Worm (Caenorhabditis elegans) whole organism, L2 larva: ENCODE results near the gene F58B6.1.

Source experiments
- C34F6.9 ChIP-seq: fragments of 150-350 bp; optimal IDR thresholded peaks from 2 replicates; lab custom pipeline; 2014; ENCODE audit warnings: missing biosample characterization, missing genetic modification characterization
- F13H6.1 ChIP-seq: sonication (generic microtip); optimal IDR thresholded peaks from 2 replicates; lab custom pipeline; 2016; ENCODE audit warnings: missing genetic modification characterization, missing compliant biosample characterization
- Y55F3AM.14 ChIP-seq: fragments of 200-800 bp; sonication (Bioruptor generic); optimal IDR thresholded peaks from 2 replicates; lab custom pipeline; 2018; ENCODE audit warnings: mild to moderate bottlenecking, missing genetic modification characterization, missing compliant biosample characterization
- ZK546.5 ChIP-seq: sonication (generic microtip); optimal IDR thresholded peaks from 2 replicates; lab custom pipeline; 2017; ENCODE audit warnings: missing biosample characterization, missing genetic modification characterization
- alr-1 ChIP-seq: fragments of 150-350 bp; optimal IDR thresholded peaks from 2 replicates; lab custom pipeline; 2014; ENCODE audit warnings: missing biosample characterization, missing genetic modification characterization
- aly-2 ChIP-seq: fragments of 150-350 bp; optimal IDR thresholded peaks from 2 replicates; lab custom pipeline; 2014; ENCODE audit warnings: missing biosample characterization, missing genetic modification characterization
- ama-1 ChIP-seq: fragments of 150-350 bp; optimal IDR thresholded peaks from 2 replicates; lab custom pipeline; 2018; ENCODE audit warnings: inconsistent platforms
- ceh-16 ChIP-seq: fragments of 150-350 bp; optimal IDR thresholded peaks from 2 replicates; lab custom pipeline; 2014; ENCODE audit warnings: missing biosample characterization, missing genetic modification characterization
- ceh-82 ChIP-seq: fragments of 150-350 bp; optimal IDR thresholded peaks from 2 replicates; lab custom pipeline; 2014; ENCODE audit warnings: missing biosample characterization, missing genetic modification characterization
- crh-2 ChIP-seq: sonication (generic microtip); optimal IDR thresholded peaks from 2 replicates; lab custom pipeline; 2017; ENCODE audit warnings: missing biosample characterization, missing genetic modification characterization
- dmd-4 ChIP-seq: sonication (generic microtip); optimal IDR thresholded peaks from 2 replicates; lab custom pipeline; 2017; ENCODE audit warnings: missing biosample characterization, missing genetic modification characterization
- egl-27 ChIP-seq: sonication (generic microtip); optimal IDR thresholded peaks from 3 replicates; lab custom pipeline; 2017; ENCODE audit warnings: missing biosample characterization, missing genetic modification reagents, missing genetic modification characterization
- elt-1 ChIP-seq: fragments of 150-350 bp; optimal IDR thresholded peaks from 2 replicates; lab custom pipeline; 2014; ENCODE audit warnings: missing biosample characterization, missing genetic modification characterization
- elt-3 ChIP-seq: sonication (generic microtip); optimal IDR thresholded peaks from 2 replicates; lab custom pipeline; 2017; ENCODE audit warnings: missing biosample characterization, missing genetic modification characterization
- fos-1 ChIP-seq: fragments of 150-350 bp; optimal IDR thresholded peaks from 2 replicates; lab custom pipeline; 2014; ENCODE audit warnings: missing biosample characterization, missing genetic modification characterization
- gmeb-1 ChIP-seq: fragments of 150-350 bp; optimal IDR thresholded peaks from 2 replicates; lab custom pipeline; 2014; ENCODE audit warnings: missing biosample characterization, missing genetic modification characterization
- lin-11 ChIP-seq: fragments of 150-350 bp; sonication (generic microtip); optimal IDR thresholded peaks from 2 replicates; lab custom pipeline; 2014; ENCODE audit warnings: missing biosample characterization, missing genetic modification characterization, inconsistent platforms, mixed read lengths
- lin-39 ChIP-seq: fragments of 150-350 bp; optimal IDR thresholded peaks from 2 replicates; lab custom pipeline; 2014; ENCODE audit warnings: missing biosample characterization, missing genetic modification reagents, missing genetic modification characterization
- lsy-2 ChIP-seq, 2 experiments: fragments of 150-350 bp in 1 of 2; sonication (generic microtip) in 1 of 2; optimal IDR thresholded peaks; 2 replicates each; lab custom pipeline; 2014 to 2017; ENCODE audit warnings: missing biosample characterization in 2 of 2, missing genetic modification characterization in 2 of 2
- mbf-1 ChIP-seq: sonication (generic microtip); optimal IDR thresholded peaks from 2 replicates; lab custom pipeline; 2017; ENCODE audit warnings: missing biosample characterization, missing genetic modification characterization
- mdl-1 ChIP-seq, 2 experiments: fragments of 150-350 bp in 1 of 2; sonication (generic microtip) in 1 of 2; optimal IDR thresholded peaks; 2 replicates each; lab custom pipeline; 2017; ENCODE audit warnings: missing biosample characterization in 2 of 2, missing genetic modification characterization in 2 of 2
- nhr-10 ChIP-seq: sonication (generic microtip); optimal IDR thresholded peaks from 2 replicates; lab custom pipeline; 2017; ENCODE audit warnings: missing biosample characterization, missing genetic modification characterization
- nhr-11 ChIP-seq: fragments of 150-350 bp; optimal IDR thresholded peaks from 2 replicates; lab custom pipeline; 2014; ENCODE audit warnings: missing biosample characterization, missing genetic modification characterization
- nhr-12 ChIP-seq: fragments of 150-350 bp; optimal IDR thresholded peaks from 2 replicates; lab custom pipeline; 2014; ENCODE audit warnings: missing biosample characterization, missing genetic modification characterization
- nhr-129 ChIP-seq: fragments of 150-350 bp; optimal IDR thresholded peaks from 2 replicates; lab custom pipeline; 2014; ENCODE audit warnings: missing biosample characterization, missing genetic modification characterization
- nhr-21 ChIP-seq: fragments of 150-350 bp; optimal IDR thresholded peaks from 2 replicates; lab custom pipeline; 2014; ENCODE audit warnings: missing biosample characterization, missing genetic modification characterization
- nhr-23 ChIP-seq: fragments of 150-350 bp; optimal IDR thresholded peaks from 2 replicates; lab custom pipeline; 2014; ENCODE audit warnings: missing biosample characterization, missing genetic modification reagents, missing genetic modification characterization
- nhr-237 ChIP-seq: fragments of 150-350 bp; optimal IDR thresholded peaks from 2 replicates; lab custom pipeline; 2014; ENCODE audit warnings: missing biosample characterization, missing genetic modification characterization
- nhr-25 ChIP-seq: fragments of 150-350 bp; sonication (generic microtip); optimal IDR thresholded peaks from 3 replicates; lab custom pipeline; 2014; ENCODE audit warnings: missing biosample characterization, missing genetic modification characterization
- nhr-6 ChIP-seq: fragments of 150-350 bp; optimal IDR thresholded peaks from 2 replicates; lab custom pipeline; 2014; ENCODE audit warnings: missing biosample characterization, missing genetic modification characterization
- nhr-77 ChIP-seq: fragments of 150-350 bp; optimal IDR thresholded peaks from 2 replicates; lab custom pipeline; 2014; ENCODE audit warnings: missing biosample characterization, missing genetic modification characterization
- peb-1 ChIP-seq: fragments of 150-350 bp; optimal IDR thresholded peaks from 2 replicates; lab custom pipeline; 2014; ENCODE audit warnings: missing biosample characterization, missing genetic modification characterization
- sem-4 ChIP-seq: fragments of 150-350 bp; optimal IDR thresholded peaks from 2 replicates; lab custom pipeline; 2014; ENCODE audit warnings: missing biosample characterization, missing genetic modification reagents, missing genetic modification characterization
- skn-1 ChIP-seq: sonication (generic microtip); optimal IDR thresholded peaks from 2 replicates; lab custom pipeline; 2017; ENCODE audit warnings: missing biosample characterization, missing genetic modification characterization
- sma-3 ChIP-seq: sonication (generic microtip); optimal IDR thresholded peaks from 2 replicates; lab custom pipeline; 2016; ENCODE audit warnings: missing genetic modification reagents, missing genetic modification characterization, missing compliant biosample characterization
- sma-9 ChIP-seq, 2 experiments: fragments of 150-350 bp in 1 of 2; sonication (generic microtip) in 1 of 2; optimal IDR thresholded peaks; 2 replicates each; lab custom pipeline; 2014 to 2016; ENCODE audit warnings: missing genetic modification characterization in 2 of 2, mild to moderate bottlenecking in 1 of 2, missing biosample characterization in 1 of 2, missing compliant biosample characterization in 1 of 2, missing genetic modification reagents in 1 of 2, moderate library complexity in 1 of 2
- unc-55 ChIP-seq: fragments of 150-350 bp; sonication (generic microtip); optimal IDR thresholded peaks from 3 replicates; lab custom pipeline; 2014; ENCODE audit warnings: missing biosample characterization, missing genetic modification reagents, missing genetic modification characterization
- zag-1 ChIP-seq: fragments of 150-350 bp; optimal IDR thresholded peaks from 2 replicates; lab custom pipeline; 2014; ENCODE audit warnings: missing biosample characterization, missing genetic modification characterization
- ztf-1 ChIP-seq: fragments of 200-800 bp; sonication (Bioruptor generic); conservative IDR thresholded peaks from 2 replicates; pipeline ENCODE4 v1.3.6; 2022; ENCODE audit warnings: missing genetic modification characterization, missing compliant biosample characterization
- ztf-11 ChIP-seq: sonication (generic microtip); optimal IDR thresholded peaks from 2 replicates; lab custom pipeline; 2017; ENCODE audit warnings: missing biosample characterization, missing genetic modification characterization
- ztf-4 ChIP-seq: fragments of 150-350 bp; optimal IDR thresholded peaks from 2 replicates; lab custom pipeline; 2014; ENCODE audit warnings: missing biosample characterization, missing genetic modification characterization

Gene F58B6.1

ce11 chrIII:1099523-1099922, 16.2 kb downstream of the F58B6.1 start:
- TF ChIP-seq ceh-82 (tag; lab: Kevin White, UChicago) (no peak), ama-1 (lab: Kevin White, UChicago) (no peak), nhr-129 (tag; lab: Kevin White, UChicago) (no peak)

ce11 chrIII:1094391-1094790, 21.3 kb downstream of the F58B6.1 start:
- TF ChIP-seq nhr-25 (tag; lab: Kevin White, UChicago): no peak
- no peak for TF ChIP-seq fos-1 (tag; lab: Kevin White, UChicago)
- TF ChIP-seq skn-1 (tag; lab: Kevin White, UChicago): no peak
- no peak for TF ChIP-seq nhr-77 (tag; lab: Kevin White, UChicago)
- TF ChIP-seq nhr-12: no peak
- TF ChIP-seq ztf-11: no peak
- TF ChIP-seq ceh-82 (tag; lab: Kevin White, UChicago): no peak

ce11 chrIII:1084971-1085370, 30.8 kb downstream of the F58B6.1 start:
- no peak for TF ChIP-seq Y55F3AM.14 (GFP tag; lab: Kevin White, UChicago)

ce11 chrIII:1081101-1081500, 34.6 kb downstream of the F58B6.1 start, which contains the start of gene par-2:
TSS of gene par-2 (plus strand) at chrIII:1081401.
- TF ChIP-seq nhr-6 (tag; lab: Kevin White, UChicago) (no peak), peb-1 (tag; lab: Kevin White, UChicago) (no peak), Y55F3AM.14 (GFP tag; lab: Kevin White, UChicago) (no peak), alr-1 (no peak), ztf-11 (no peak), lin-39 (tag; lab: Kevin White, UChicago) (no peak), nhr-23 (tag; lab: Kevin White, UChicago) (no peak), ceh-82 (tag; lab: Kevin White, UChicago) (no peak), sma-9 (GFP tag; optimal IDR thresholded peaks at IDR 0.05; lab: Kevin White, UChicago) (no peak), sma-9 (tag; optimal IDR thresholded peaks at IDR 0.05; lab: Kevin White, UChicago) (no peak), sem-4 (tag; lab: Kevin White, UChicago) (no peak), skn-1 (tag; lab: Kevin White, UChicago) (no peak), nhr-129 (tag; lab: Kevin White, UChicago) (no peak), ama-1 (lab: Kevin White, UChicago) (no peak)
- TF ChIP-seq, all 48 proteins: peak for 0

ce11 chrIII:1080536-1080935, 35.2 kb downstream of the F58B6.1 start, which contains the start of the genes rab-18 and kbp-4:
TSS of gene rab-18 (minus strand) at chrIII:1080775.
TSS of gene kbp-4 (plus strand) at chrIII:1080901.
- TF ChIP-seq mbf-1 (tag; lab: Kevin White, UChicago) (no peak), dmd-4 (tag; lab: Kevin White, UChicago) (peak; percentile 22), Y55F3AM.14 (GFP tag; lab: Kevin White, UChicago) (peak; percentile 55), nhr-25 (tag; lab: Kevin White, UChicago) (peak; percentile 92), unc-55 (peak; percentile 99), lin-39 (tag; lab: Kevin White, UChicago) (no peak), ceh-16 (tag; lab: Kevin White, UChicago) (peak; percentile 81), nhr-6 (tag; lab: Kevin White, UChicago) (peak; percentile 92), ztf-4 (tag; lab: Kevin White, UChicago) (peak; percentile 95), ceh-82 (tag; lab: Kevin White, UChicago) (peak; percentile 77), nhr-77 (tag; lab: Kevin White, UChicago) (no peak), nhr-10 (tag; lab: Kevin White, UChicago) (peak; percentile 32), alr-1 (no peak), ztf-1 (GFP tag; lab: Robert Waterston, UW) (no peak), sma-9 (GFP tag; optimal IDR thresholded peaks at IDR 0.05; lab: Kevin White, UChicago) (peak; percentile 90), sma-9 (tag; optimal IDR thresholded peaks at IDR 0.05; lab: Kevin White, UChicago) (no peak), nhr-11 (tag; lab: Kevin White, UChicago) (no peak), C34F6.9 (tag; lab: Kevin White, UChicago) (peak; percentile 99), egl-27 (tag; lab: Kevin White, UChicago) (peak; percentile 83), sem-4 (tag; lab: Kevin White, UChicago) (peak; percentile 94), sma-3 (GFP tag; lab: Kevin White, UChicago) (peak; percentile 97), peb-1 (tag; lab: Kevin White, UChicago) (no peak), F13H6.1 (tag; lab: Kevin White, UChicago) (peak; percentile 84), aly-2 (tag; lab: Kevin White, UChicago) (no peak), nhr-237 (tag; lab: Kevin White, UChicago) (peak; percentile 66), zag-1 (tag; lab: Kevin White, UChicago) (peak; percentile 70), ama-1 (lab: Kevin White, UChicago) (peak; percentile 77), elt-1 (tag; lab: Kevin White, UChicago) (no peak), crh-2 (tag; lab: Kevin White, UChicago) (peak; percentile 98), elt-3 (no peak), nhr-12 (no peak), nhr-129 (tag; lab: Kevin White, UChicago) (peak; percentile 91), lsy-2 (tag; optimal IDR thresholded peaks at IDR 0.05; lab: Kevin White, UChicago) (peak; percentile 87 to 97), gmeb-1 (peak; percentile 98), nhr-21 (peak; percentile 95), nhr-23 (tag; lab: Kevin White, UChicago) (no peak), ZK546.5 (tag; lab: Kevin White, UChicago) (peak; percentile 64), ztf-11 (no peak), mdl-1 (tag; optimal IDR thresholded peaks at IDR 0.05; lab: Kevin White, UChicago) (peak; percentile 74 to 90), lin-11 (tag; lab: Kevin White, UChicago) (peak; percentile 94), skn-1 (tag; lab: Kevin White, UChicago) (peak; percentile 80), fos-1 (tag; lab: Kevin White, UChicago) (peak; percentile 92)
